Fruit fly (Drosophila melanogaster): ENCODE data around the gene CG11586.

CG11586 gene

dm6 chr3L:4282627-4283026, 20.4 kb upstream of the CG11586 start, which contains the start of gene CG11583 (continued):
- TF ChIP-seq CG12942 (GFP tag; optimal IDR thresholded peaks at IDR 0.05), result peak; percentile 24
- no peak for TF ChIP-seq CG6654 (GFP tag; optimal IDR thresholded peaks at IDR 0.05)
- no peak for TF ChIP-seq shn (GFP tag; optimal IDR thresholded peaks at IDR 0.05)
- no peak for TF ChIP-seq CG13775 (GFP tag; optimal IDR thresholded peaks at IDR 0.05)
- peak; percentile 34 for TF ChIP-seq maf-S (GFP tag; optimal IDR thresholded peaks at IDR 0.05)
- TF ChIP-seq NK7.1 (GFP tag; optimal IDR thresholded peaks at IDR 0.05), result no peak
- TF ChIP-seq pnt (GFP tag; optimal IDR thresholded peaks at IDR 0.05), result no peak
- no peak for TF ChIP-seq CG31388 (GFP tag; optimal IDR thresholded peaks at IDR 0.05)
- no peak for TF ChIP-seq CG11504 (tag; optimal IDR thresholded peaks at IDR 0.05)
- TF ChIP-seq CG7357 (GFP tag; IDR thresholded peaks at IDR 0.05), result no peak
- no peak for TF ChIP-seq CG8281 (tag; optimal IDR thresholded peaks at IDR 0.05)
- no peak for TF ChIP-seq CG2889 (GFP tag; IDR thresholded peaks at IDR 0.05)
- no peak for TF ChIP-seq ase (GFP tag; IDR thresholded peaks at IDR 0.05)
- no peak for TF ChIP-seq vnd (GFP tag; IDR thresholded peaks at IDR 0.05; ENCODE audit: partially characterized antibody)
- TF ChIP-seq br (optimal IDR thresholded peaks at IDR 0.05), result no peak
- no peak for TF ChIP-seq CG16815 (GFP tag; optimal IDR thresholded peaks at IDR 0.05)
- peak in 1 of 2 experiments; percentile 28 for TF ChIP-seq Pdp1 (GFP tag; optimal IDR thresholded peaks at IDR 0.05)
- TF ChIP-seq unpg (GFP tag; optimal IDR thresholded peaks at IDR 0.05), result no peak
- TF ChIP-seq B-H2 (GFP tag; optimal IDR thresholded peaks at IDR 0.05), result peak; percentile 54
- TF ChIP-seq Dfd (GFP tag; optimal IDR thresholded peaks at IDR 0.05), result no peak
- TF ChIP-seq CG30431 (GFP tag; optimal IDR thresholded peaks at IDR 0.05), result no peak
- TF ChIP-seq CG43689 (GFP tag; IDR thresholded peaks at IDR 0.05), result no peak
- no peak for TF ChIP-seq Sry-β (GFP tag; optimal IDR thresholded peaks at IDR 0.05)
- no peak for TF ChIP-seq CG3726 (GFP tag; IDR thresholded peaks at IDR 0.05)
- TF ChIP-seq Blimp-1 (GFP tag; optimal IDR thresholded peaks at IDR 0.05), result no peak
- no peak for TF ChIP-seq CG1024 (GFP tag; IDR thresholded peaks at IDR 0.05)
- TF ChIP-seq CG4424 (GFP tag; optimal IDR thresholded peaks at IDR 0.05), result peak; percentile 23
- peak; percentile 63; the same call in 1 of the 3 replicates for TF ChIP-seq CG34422 (GFP tag; IDR thresholded peaks at IDR 0.05)
- peak; percentile 24 for TF ChIP-seq nmo (GFP tag; optimal IDR thresholded peaks at IDR 0.05)
- TF ChIP-seq fru (optimal IDR thresholded peaks at IDR 0.05), result no peak
- TF ChIP-seq CG15073 (GFP tag; optimal IDR thresholded peaks at IDR 0.05), result no peak
- TF ChIP-seq Lpt (GFP tag; optimal IDR thresholded peaks at IDR 0.05), result no peak
- peak; percentile 45 for TF ChIP-seq CG8944 (GFP tag; optimal IDR thresholded peaks at IDR 0.05)
- TF ChIP-seq CG1647 (GFP tag; optimal IDR thresholded peaks at IDR 0.05), result peak; percentile 55
- no peak for TF ChIP-seq CoRest (tag; optimal IDR thresholded peaks at IDR 0.05)
- peak; percentile 60 for TF ChIP-seq CHES-1-like (GFP tag; optimal IDR thresholded peaks at IDR 0.05)
- TF ChIP-seq CG2116 (GFP tag; optimal IDR thresholded peaks at IDR 0.05), result peak; percentile 23
- no peak for TF ChIP-seq Optix (GFP tag; IDR thresholded peaks at IDR 0.05)
- no peak for TF ChIP-seq Ada2b (GFP tag; IDR thresholded peaks at IDR 0.05)
- no peak for TF ChIP-seq CG10274 (GFP tag; optimal IDR thresholded peaks at IDR 0.05)
- peak; percentile 35 for TF ChIP-seq CG12744 (GFP tag; optimal IDR thresholded peaks at IDR 0.05)
- TF ChIP-seq CG17612 (GFP tag; IDR thresholded peaks at IDR 0.05), result no peak
- TF ChIP-seq D19B (GFP tag; optimal IDR thresholded peaks at IDR 0.05), result no peak
- peak; percentile 32 for TF ChIP-seq CG30403 (GFP tag; optimal IDR thresholded peaks at IDR 0.05)
- TF ChIP-seq Ptx1 (GFP tag; IDR thresholded peaks at IDR 0.05), result no peak
- TF ChIP-seq yki (optimal IDR thresholded peaks at IDR 0.05), result no peak
- TF ChIP-seq wor (GFP tag; IDR thresholded peaks at IDR 0.05), result no peak
- TF ChIP-seq run (tag; optimal IDR thresholded peaks at IDR 0.05), result no peak
- TF ChIP-seq hb (GFP tag; IDR thresholded peaks at IDR 0.05; ENCODE audit: partially characterized antibody), result no peak
- no peak for TF ChIP-seq esg (GFP tag; conservative IDR thresholded peaks at IDR 0.05)
- TF ChIP-seq sr (GFP tag; IDR thresholded peaks at IDR 0.05), result no peak
- peak; percentile 13 for TF ChIP-seq bab2 (GFP tag; optimal IDR thresholded peaks at IDR 0.05)
- no peak for TF ChIP-seq CG7271 (tag; optimal IDR thresholded peaks at IDR 0.05)
- TF ChIP-seq CG1603 (tag; optimal IDR thresholded peaks at IDR 0.05), result peak; percentile 64

Measured in whole organism, embryonic.